Fruit fly (Drosophila melanogaster) whole organism, adult: ENCODE measurements around the gene CG12985.
A peak's percentile ranks its signal among the peaks of the same experiment; 100 is the strongest.

Source experiments
- CG11617 ChIP-seq: fragments of 200-800 bp; sonication (Bioruptor generic); optimal IDR thresholded peaks from 2 replicates; lab custom pipeline; 2017; ENCODE audit warnings: mild to moderate bottlenecking, missing biosample characterization, missing genetic modification reagents, missing genetic modification characterization
- CG12768 ChIP-seq: fragments of 200-800 bp; sonication (Bioruptor generic); optimal IDR thresholded peaks from 2 replicates; lab custom pipeline; 2017; ENCODE audit warnings: missing biosample characterization, missing genetic modification characterization, mild to moderate bottlenecking, moderate library complexity, missing genetic modification reagents
- CG14711 ChIP-seq: fragments of 200-800 bp; sonication (Bioruptor generic); optimal IDR thresholded peaks from 2 replicates; lab custom pipeline; 2018; ENCODE audit warnings: missing biosample characterization, mild to moderate bottlenecking, missing genetic modification characterization, moderate library complexity
- CG1620 ChIP-seq: fragments of 200-800 bp; sonication (Bioruptor generic); optimal IDR thresholded peaks from 2 replicates; lab custom pipeline; 2016; ENCODE audit warnings: missing biosample characterization, missing genetic modification characterization
- CG33017 ChIP-seq: fragments of 200-800 bp; sonication (Bioruptor generic); optimal IDR thresholded peaks from 2 replicates; lab custom pipeline; 2018; ENCODE audit warnings: missing biosample characterization, mild to moderate bottlenecking, missing genetic modification characterization, moderate library complexity
- CG5204 ChIP-seq: fragments of 200-800 bp; sonication (Bioruptor generic); optimal IDR thresholded peaks from 2 replicates; lab custom pipeline; 2016; ENCODE audit warnings: missing biosample characterization, missing genetic modification characterization
- CG7045 ChIP-seq: fragments of 200-800 bp; sonication (Bioruptor generic); optimal IDR thresholded peaks from 2 replicates; lab custom pipeline; 2017; ENCODE audit warnings: missing biosample characterization, mild to moderate bottlenecking, missing genetic modification characterization
- CG7101 ChIP-seq: fragments of 200-800 bp; sonication (Bioruptor generic); optimal IDR thresholded peaks from 2 replicates; lab custom pipeline; 2018; ENCODE audit warnings: missing biosample characterization, mild to moderate bottlenecking, missing genetic modification characterization, moderate library complexity
- Clk ChIP-seq: fragments of 200-800 bp; sonication (Bioruptor generic); optimal IDR thresholded peaks from 2 replicates; lab custom pipeline; 2017; ENCODE audit warnings: missing biosample characterization, missing genetic modification characterization
- Crg-1 ChIP-seq: fragments of 200-800 bp; sonication (Bioruptor generic); optimal IDR thresholded peaks from 2 replicates; lab custom pipeline; 2016; ENCODE audit warnings: missing biosample characterization, missing genetic modification characterization
- Hr96 ChIP-seq: fragments of 200-800 bp; sonication (Bioruptor generic); optimal IDR thresholded peaks from 2 replicates; lab custom pipeline; 2016; ENCODE audit warnings: missing biosample characterization, missing genetic modification characterization
- Mnt ChIP-seq: fragments of 200-800 bp; sonication (Bioruptor generic); optimal IDR thresholded peaks from 2 replicates; lab custom pipeline; 2016; ENCODE audit warnings: missing biosample characterization, mild to moderate bottlenecking, missing genetic modification characterization
- bab1 ChIP-seq: fragments of 200-800 bp; sonication (Bioruptor generic); optimal IDR thresholded peaks from 3 replicates; lab custom pipeline; 2019; ENCODE audit warnings: missing biosample characterization, mild to moderate bottlenecking, missing genetic modification characterization, moderate library complexity
- cic ChIP-seq: fragments of 200-800 bp; sonication (Bioruptor generic); optimal IDR thresholded peaks from 2 replicates; lab custom pipeline; 2017; ENCODE audit warnings: missing biosample characterization, mild to moderate bottlenecking, missing genetic modification characterization, moderate library complexity
- cnc ChIP-seq, 2 experiments: fragments of >200 bp; optimal IDR thresholded peaks; 2 replicates each; lab custom pipeline; 2017
- kay ChIP-seq: fragments of 200-800 bp; sonication (Bioruptor generic); peaks from one replicate; lab custom pipeline; 2016; ENCODE audit warnings: missing biosample characterization, missing genetic modification characterization, borderline replicate concordance
- ovo ChIP-seq: fragments of 200-800 bp; sonication (Bioruptor generic); optimal IDR thresholded peaks from 2 replicates; lab custom pipeline; 2016; ENCODE audit warnings: missing biosample characterization, missing genetic modification characterization
- pad ChIP-seq: fragments of 200-800 bp; sonication (Bioruptor generic); optimal IDR thresholded peaks from 3 replicates; lab custom pipeline; 2017; ENCODE audit warnings: missing biosample characterization, missing genetic modification characterization, mild to moderate bottlenecking, moderate library complexity, missing genetic modification reagents
- tj ChIP-seq: fragments of 200-800 bp; sonication (Bioruptor generic); optimal IDR thresholded peaks from 3 replicates; lab custom pipeline; 2017; ENCODE audit warnings: missing biosample characterization, mild to moderate bottlenecking, missing genetic modification characterization, moderate library complexity
- toe ChIP-seq: fragments of 200-800 bp; sonication (Bioruptor generic); optimal IDR thresholded peaks from 2 replicates; lab custom pipeline; 2016; ENCODE audit warnings: missing biosample characterization, missing genetic modification characterization

The CG12985 gene

dm6 chrX:17881138-17882121 lies 2.1 kb upstream of the CG12985 start:
- no peak for TF ChIP-seq toe
- peak; percentile 81 for TF ChIP-seq bab1 (GFP tag; lab: Kevin White, UChicago)
- peak; percentile 69 for TF ChIP-seq CG14711 (tag; lab: Kevin White, UChicago)
- TF ChIP-seq ovo (GFP tag; lab: Kevin White, UChicago) = peak; percentile 7
- TF ChIP-seq CG12768 (GFP tag; lab: Kevin White, UChicago) = no peak
- peak; percentile 24 for TF ChIP-seq Crg-1 (GFP tag; lab: Kevin White, UChicago)
- no peak for TF ChIP-seq Clk (GFP tag; lab: Kevin White, UChicago)
- TF ChIP-seq CG11617 = no peak
- TF ChIP-seq tj (GFP tag; lab: Kevin White, UChicago) = peak; percentile 84
- peak; percentile 45 for TF ChIP-seq pad
- TF ChIP-seq CG7101 (tag; lab: Kevin White, UChicago) = peak; percentile 73
- TF ChIP-seq Mnt (GFP tag; lab: Kevin White, UChicago) = peak; percentile 18
- peak; percentile 50 for TF ChIP-seq kay (GFP tag; lab: Kevin White, UChicago)
- TF ChIP-seq Hr96 (GFP tag; lab: Kevin White, UChicago) = no peak
- TF ChIP-seq CG33017 (tag; lab: Kevin White, UChicago) = peak; percentile 40
- TF ChIP-seq CG5204 (GFP tag; lab: Kevin White, UChicago) = peak; percentile 41
- peak; percentile 33 for TF ChIP-seq CG1620 (GFP tag; lab: Kevin White, UChicago)
- no peak for TF ChIP-seq CG7045 (GFP tag; lab: Kevin White, UChicago)
- TF ChIP-seq cic (GFP tag; lab: Kevin White, UChicago) = no peak
- no peak for TF ChIP-seq cnc (optimal IDR thresholded peaks at IDR 0.05; lab: Kevin White, UChicago)

DNA sequence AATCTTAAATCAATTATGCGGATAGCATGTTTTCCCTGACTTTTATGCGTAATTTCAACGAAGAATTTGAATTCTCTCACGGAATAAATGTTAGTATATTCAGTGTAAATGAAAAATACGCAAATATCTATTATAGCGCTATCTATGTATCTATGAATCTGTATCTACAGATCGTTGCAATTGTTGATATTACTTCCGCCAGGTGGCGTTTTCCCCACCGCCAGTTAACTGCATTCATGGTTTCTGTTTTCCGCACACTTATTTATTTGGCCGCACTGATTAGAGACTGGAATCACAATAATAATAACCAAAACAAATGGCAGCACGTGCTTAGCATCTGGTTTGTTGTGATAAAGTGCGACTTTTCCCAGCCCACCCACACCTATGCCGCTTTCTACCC lies 749 bp upstream of the CG12985 start:
- TF ChIP-seq bab1 (GFP tag; lab: Kevin White, UChicago) = no peak
- no peak for TF ChIP-seq CG12768 (GFP tag; lab: Kevin White, UChicago)
- no peak for TF ChIP-seq CG11617
- no peak for TF ChIP-seq kay (GFP tag; lab: Kevin White, UChicago)
- TF ChIP-seq Hr96 (GFP tag; lab: Kevin White, UChicago) = no peak
- no peak for TF ChIP-seq Mnt (GFP tag; lab: Kevin White, UChicago)
- no peak for TF ChIP-seq toe
- TF ChIP-seq CG5204 (GFP tag; lab: Kevin White, UChicago) = no peak
- TF ChIP-seq ovo (GFP tag; lab: Kevin White, UChicago) = no peak
- TF ChIP-seq cnc (optimal IDR thresholded peaks at IDR 0.05; lab: Kevin White, UChicago) = no peak
- no peak for TF ChIP-seq tj (GFP tag; lab: Kevin White, UChicago)
- TF ChIP-seq CG33017 (tag; lab: Kevin White, UChicago) = no peak
- no peak for TF ChIP-seq CG7101 (tag; lab: Kevin White, UChicago)
- TF ChIP-seq pad = no peak
- TF ChIP-seq Crg-1 (GFP tag; lab: Kevin White, UChicago) = no peak
- TF ChIP-seq CG1620 (GFP tag; lab: Kevin White, UChicago) = no peak
- TF ChIP-seq CG7045 (GFP tag; lab: Kevin White, UChicago) = no peak
- TF ChIP-seq CG14711 (tag; lab: Kevin White, UChicago) = no peak
- no peak for TF ChIP-seq Clk (GFP tag; lab: Kevin White, UChicago)

dm6 chrX:17884567-17884966 lies 1.0 kb downstream of the CG12985 start:
- no peak for TF ChIP-seq CG7045 (GFP tag; lab: Kevin White, UChicago)
- no peak for TF ChIP-seq CG33017 (tag; lab: Kevin White, UChicago)
- TF ChIP-seq CG11617 = no peak
- no peak for TF ChIP-seq cic (GFP tag; lab: Kevin White, UChicago)
- no peak for TF ChIP-seq Hr96 (GFP tag; lab: Kevin White, UChicago)
- no peak for TF ChIP-seq CG14711 (tag; lab: Kevin White, UChicago)
- no peak for TF ChIP-seq CG7101 (tag; lab: Kevin White, UChicago)
- no peak for TF ChIP-seq bab1 (GFP tag; lab: Kevin White, UChicago)
- no peak for TF ChIP-seq tj (GFP tag; lab: Kevin White, UChicago)
- no peak for TF ChIP-seq CG1620 (GFP tag; lab: Kevin White, UChicago)
- no peak for TF ChIP-seq toe
- no peak for TF ChIP-seq Crg-1 (GFP tag; lab: Kevin White, UChicago)
- no peak for TF ChIP-seq Mnt (GFP tag; lab: Kevin White, UChicago)
- TF ChIP-seq CG5204 (GFP tag; lab: Kevin White, UChicago) = no peak
- TF ChIP-seq pad = no peak
- no peak for TF ChIP-seq cnc (optimal IDR thresholded peaks at IDR 0.05; lab: Kevin White, UChicago)
- no peak for TF ChIP-seq ovo (GFP tag; lab: Kevin White, UChicago)
- no peak for TF ChIP-seq CG12768 (GFP tag; lab: Kevin White, UChicago)
- TF ChIP-seq Clk (GFP tag; lab: Kevin White, UChicago) = no peak

DNA sequence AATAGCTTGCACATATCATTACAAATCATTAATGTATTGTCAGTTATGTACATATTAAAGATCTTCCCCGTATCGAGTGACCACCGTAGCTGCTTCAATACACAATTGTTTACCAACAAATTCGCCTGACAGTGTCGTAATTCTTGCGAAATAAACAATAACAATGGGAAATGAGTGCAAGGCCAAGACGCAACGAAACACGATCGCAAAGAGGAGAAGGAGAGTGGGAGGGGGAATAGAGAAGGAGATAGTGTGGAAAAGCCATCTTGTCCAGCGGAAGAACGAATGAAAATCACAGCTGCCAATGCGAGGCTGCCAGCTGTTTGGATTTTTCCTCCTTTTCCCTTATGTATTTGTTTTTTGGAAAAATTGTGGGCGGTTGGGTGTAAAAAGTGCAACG lies 1.8 kb downstream of the CG12985 start:
- peak; percentile 75 for TF ChIP-seq CG14711 (tag; lab: Kevin White, UChicago)
- no peak for TF ChIP-seq pad
- peak; percentile 58 for TF ChIP-seq tj (GFP tag; lab: Kevin White, UChicago)
- TF ChIP-seq ovo (GFP tag; lab: Kevin White, UChicago) = no peak
- TF ChIP-seq Clk (GFP tag; lab: Kevin White, UChicago) = no peak
- TF ChIP-seq CG5204 (GFP tag; lab: Kevin White, UChicago) = no peak
- no peak for TF ChIP-seq CG1620 (GFP tag; lab: Kevin White, UChicago)
- TF ChIP-seq cnc (optimal IDR thresholded peaks at IDR 0.05; lab: Kevin White, UChicago) = no peak
- TF ChIP-seq cic (GFP tag; lab: Kevin White, UChicago) = no peak

- TF ChIP-seq CG1620 (GFP tag; lab: Kevin White, UChicago) = no peak
Observed at dm6 chrX:17886107-17886448, 2.6 kb downstream of the CG12985 start.
